Worm (Caenorhabditis elegans): ENCODE measurements around the gene smg-6.
"Not testable (repeated sequence)": the region's sequence is repeated elsewhere in the genome, so short reads cannot be mapped to it uniquely, and the experiment has no call there.

DNA sequence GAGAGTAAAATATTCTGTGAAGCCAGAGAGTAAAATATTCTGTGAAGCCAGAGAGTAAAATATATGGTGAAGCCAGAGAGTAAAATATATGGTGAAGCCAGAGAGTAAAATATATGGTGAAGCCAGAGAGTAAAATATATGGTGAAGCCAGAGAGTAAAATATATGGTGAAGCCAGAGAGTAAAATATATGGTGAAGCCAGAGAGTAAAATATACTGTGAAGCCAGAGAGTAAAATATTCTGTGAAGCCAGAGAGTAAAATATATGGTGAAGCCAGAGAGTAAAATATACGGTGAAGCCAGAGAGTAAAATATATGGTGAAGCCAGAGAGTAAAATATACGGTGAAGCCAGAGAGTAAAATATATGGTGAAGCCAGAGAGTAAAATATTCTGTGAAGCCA, 25.6 kb downstream of the smg-6 start:
- TF ChIP-seq flt-1 (GFP tag; IDR thresholded peaks at IDR 0.05) = peak; percentile 96
- TF ChIP-seq tab-1 (GFP tag; IDR thresholded peaks at IDR 0.05) = peak; percentile 88
- TF ChIP-seq med-1 (GFP tag; optimal IDR thresholded peaks at IDR 0.05; ENCODE audit: insufficient read depth) = not testable (repeated sequence)
